Worm (Caenorhabditis elegans): ENCODE measurements around the gene F56F10.1.

DNA sequence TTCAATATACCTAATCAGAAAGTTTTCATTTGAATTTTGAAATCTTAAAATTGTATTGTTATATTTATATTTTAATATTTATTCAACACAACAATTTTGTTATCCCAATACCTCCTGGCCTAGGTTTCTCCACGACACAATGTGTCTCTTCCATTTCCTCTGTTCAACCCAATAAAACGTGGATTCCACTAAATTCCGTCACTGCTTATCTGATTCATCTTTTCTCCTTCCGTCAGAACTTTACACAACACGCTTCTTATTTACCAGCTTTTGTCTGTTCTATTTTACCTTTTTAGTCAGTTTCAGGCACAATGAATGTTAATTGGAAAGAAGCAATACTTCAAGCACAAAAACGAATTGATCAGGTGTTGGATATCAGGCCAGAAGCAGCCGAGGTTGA lies 37.9 kb upstream of the F56F10.1 start, which contains the start of gene F39H12.1:
- TF ChIP-seq mdl-1 (tag; optimal IDR thresholded peaks at IDR 0.05) (no peak), nhr-28 (tag; optimal IDR thresholded peaks at IDR 0.05) (no peak), aha-1 (tag; optimal IDR thresholded peaks at IDR 0.05) (no peak), ama-1 (optimal IDR thresholded peaks at IDR 0.05) (no peak)

All from whole organism, L1 larva.